Fruit fly (Drosophila melanogaster) whole organism, embryonic: ENCODE results near the gene CG33268.

Experiments used
- ATbp ChIP-seq: fragments of 200-800 bp; sonication (Bioruptor generic); optimal IDR thresholded peaks from 2 replicates; lab custom pipeline; 2017; ENCODE audit warnings: missing biosample characterization, mild to moderate bottlenecking, missing genetic modification characterization, missing genetic modification reagents
- Bteb2 ChIP-seq: fragments of 200-800 bp; sonication (Bioruptor generic); optimal IDR thresholded peaks from 2 replicates; lab custom pipeline; 2016; ENCODE audit warnings: missing biosample characterization, missing genetic modification characterization
- CG11093 ChIP-seq: fragments of 200-800 bp; sonication (Bioruptor generic); IDR thresholded peaks from 3 replicates; pipeline ENCODE4 v1.3.6; 2022; ENCODE audit warnings: missing biosample characterization, missing genetic modification characterization
- CG12942 ChIP-seq: fragments of 200-800 bp; sonication (Bioruptor generic); optimal IDR thresholded peaks from 3 replicates; lab custom pipeline; 2016; ENCODE audit warnings: missing biosample characterization, missing genetic modification characterization
- CG13287 ChIP-seq: fragments of 200-800 bp; sonication (Bioruptor generic); IDR thresholded peaks from 2 replicates; pipeline ENCODE4 v1.3.6; 2022; ENCODE audit warnings: missing biosample characterization, missing genetic modification characterization; ENCODE audit not compliant: partially characterized antibody
- CG13296 ChIP-seq: fragments of 200-800 bp; sonication (Bioruptor generic); optimal IDR thresholded peaks from 3 replicates; lab custom pipeline; 2018; ENCODE audit warnings: missing biosample characterization, mild to moderate bottlenecking, missing genetic modification characterization
- CG14710 ChIP-seq: fragments of 200-800 bp; sonication (Bioruptor generic); optimal IDR thresholded peaks from 3 replicates; lab custom pipeline; 2019; ENCODE audit warnings: missing biosample characterization, mild to moderate bottlenecking, missing genetic modification characterization, moderate library complexity
- CG15269 ChIP-seq: fragments of 200-800 bp; sonication (Bioruptor generic); optimal IDR thresholded peaks from 2 replicates; lab custom pipeline; 2018; ENCODE audit warnings: missing biosample characterization, mild to moderate bottlenecking, missing genetic modification characterization, moderate library complexity
- CG15514 ChIP-seq: fragments of 200-800 bp; sonication (Bioruptor generic); optimal IDR thresholded peaks from 3 replicates; lab custom pipeline; 2017; ENCODE audit warnings: missing biosample characterization, missing genetic modification characterization, mild to moderate bottlenecking, moderate library complexity, missing genetic modification reagents
- CG15601 ChIP-seq: fragments of 200-800 bp; sonication (Bioruptor generic); optimal IDR thresholded peaks from 3 replicates; lab custom pipeline; 2019; ENCODE audit warnings: missing biosample characterization, mild to moderate bottlenecking, missing genetic modification characterization, moderate library complexity
- CG17359 ChIP-seq: fragments of 200-800 bp; sonication (Bioruptor generic); optimal IDR thresholded peaks from 3 replicates; lab custom pipeline; 2018; ENCODE audit warnings: missing biosample characterization, mild to moderate bottlenecking, missing genetic modification characterization, moderate library complexity
- CG17568 ChIP-seq: fragments of 200-800 bp; sonication (Bioruptor generic); optimal IDR thresholded peaks from 2 replicates; lab custom pipeline; 2018; ENCODE audit warnings: missing biosample characterization, mild to moderate bottlenecking, missing genetic modification characterization, moderate library complexity
- CG17612 ChIP-seq: fragments of 200-800 bp; sonication (Bioruptor generic); IDR thresholded peaks from 2 replicates; pipeline ENCODE4 v1.3.6; 2022; ENCODE audit warnings: missing biosample characterization, missing genetic modification characterization
- CG17802 ChIP-seq: fragments of 200-800 bp; sonication (Bioruptor generic); optimal IDR thresholded peaks from 2 replicates; lab custom pipeline; 2018; ENCODE audit warnings: missing biosample characterization, mild to moderate bottlenecking, missing genetic modification characterization, moderate library complexity
- CG1792 ChIP-seq: fragments of 200-800 bp; sonication (Bioruptor generic); optimal IDR thresholded peaks from 2 replicates; lab custom pipeline; 2016; ENCODE audit warnings: missing biosample characterization, missing genetic modification characterization
- CG18011 ChIP-seq: fragments of 200-800 bp; sonication (Bioruptor generic); optimal IDR thresholded peaks from 2 replicates; lab custom pipeline; 2017; ENCODE audit warnings: missing biosample characterization, missing genetic modification characterization, mild to moderate bottlenecking, moderate library complexity, missing genotype
- CG18619 ChIP-seq: fragments of 200-800 bp; sonication (Bioruptor generic); optimal IDR thresholded peaks from 3 replicates; lab custom pipeline; 2017; ENCODE audit warnings: missing biosample characterization, mild to moderate bottlenecking, missing genetic modification characterization
- CG2116 ChIP-seq: fragments of 200-800 bp; sonication (Bioruptor generic); optimal IDR thresholded peaks from 3 replicates; lab custom pipeline; 2018; ENCODE audit warnings: missing biosample characterization, mild to moderate bottlenecking, missing genetic modification characterization
- CG4707 ChIP-seq: fragments of 200-800 bp; sonication (Bioruptor generic); optimal IDR thresholded peaks from 2 replicates; lab custom pipeline; 2018; ENCODE audit warnings: missing biosample characterization, mild to moderate bottlenecking, missing genetic modification characterization, moderate library complexity
- CG4854 ChIP-seq: fragments of 200-800 bp; sonication (Bioruptor generic); optimal IDR thresholded peaks from 2 replicates; lab custom pipeline; 2016; ENCODE audit warnings: missing biosample characterization, missing genetic modification characterization, inconsistent platforms
- CG7928 ChIP-seq: fragments of 200-800 bp; sonication (Bioruptor generic); optimal IDR thresholded peaks from 2 replicates; lab custom pipeline; 2017; ENCODE audit warnings: missing biosample characterization, mild to moderate bottlenecking, missing genetic modification characterization
- CG8089 ChIP-seq: fragments of 200-800 bp; sonication (Bioruptor generic); optimal IDR thresholded peaks from 3 replicates; lab custom pipeline; 2016; ENCODE audit warnings: missing biosample characterization, missing genetic modification characterization
- CG9797 ChIP-seq: fragments of 200-800 bp; sonication (Bioruptor generic); optimal IDR thresholded peaks from 3 replicates; lab custom pipeline; 2018; ENCODE audit warnings: missing biosample characterization, mild to moderate bottlenecking, missing genetic modification characterization
- Fer1 ChIP-seq: fragments of 200-800 bp; sonication (Bioruptor generic); optimal IDR thresholded peaks from 2 replicates; lab custom pipeline; 2017; ENCODE audit warnings: missing biosample characterization, mild to moderate bottlenecking, missing genetic modification characterization
- HHEX ChIP-seq: fragments of 200-800 bp; sonication (Bioruptor generic); optimal IDR thresholded peaks from 3 replicates; lab custom pipeline; 2017; ENCODE audit warnings: missing biosample characterization, mild to moderate bottlenecking, missing genetic modification characterization, missing genetic modification reagents
- Hmx ChIP-seq: fragments of 200-800 bp; sonication (Bioruptor generic); optimal IDR thresholded peaks from 2 replicates; lab custom pipeline; 2016; ENCODE audit warnings: missing biosample characterization, missing genetic modification characterization
- Rfx ChIP-seq: fragments of 200-800 bp; sonication (Bioruptor generic); IDR thresholded peaks from 2 replicates; pipeline ENCODE4 v1.3.6; 2022; ENCODE audit warnings: missing biosample characterization, missing genetic modification characterization
- Rx ChIP-seq: fragments of 200-800 bp; sonication (Bioruptor generic); IDR thresholded peaks from 2 replicates; pipeline ENCODE4 v1.3.6; 2022; ENCODE audit warnings: missing biosample characterization, missing genetic modification characterization
- Spps ChIP-seq: fragments of 200-800 bp; sonication (Bioruptor generic); optimal IDR thresholded peaks from 2 replicates; lab custom pipeline; 2018; ENCODE audit warnings: missing biosample characterization, mild to moderate bottlenecking, missing genetic modification characterization
- bab2 ChIP-seq: fragments of 200-800 bp; sonication (Bioruptor generic); optimal IDR thresholded peaks from 2 replicates; lab custom pipeline; 2016; ENCODE audit warnings: missing biosample characterization, missing genetic modification characterization
- cad ChIP-seq: fragments of >200 bp; optimal IDR thresholded peaks from 2 replicates; lab custom pipeline; 2017; ENCODE audit warnings: missing biosample characterization, missing genetic modification characterization
- caup ChIP-seq: fragments of 200-800 bp; sonication (Bioruptor generic); optimal IDR thresholded peaks from 3 replicates; lab custom pipeline; 2017; ENCODE audit warnings: missing biosample characterization, mild to moderate bottlenecking, missing genetic modification characterization, moderate library complexity; ENCODE audit not compliant: severe bottlenecking
- croc ChIP-seq: fragments of 200-800 bp; sonication (Bioruptor generic); conservative IDR thresholded peaks from 3 replicates; pipeline ENCODE4 v1.3.6; 2022; ENCODE audit warnings: missing biosample characterization, missing genetic modification characterization
- da ChIP-seq: fragments of 200-800 bp; sonication (Bioruptor generic); optimal IDR thresholded peaks from 2 replicates; lab custom pipeline; 2016; ENCODE audit warnings: missing biosample characterization, missing genetic modification characterization
- dan ChIP-seq: fragments of 200-800 bp; sonication (Bioruptor generic); IDR thresholded peaks from 2 replicates; pipeline ENCODE4 v1.3.6; 2022; ENCODE audit warnings: missing biosample characterization, missing genetic modification characterization
- dm ChIP-seq: fragments of 200-800 bp; sonication (Bioruptor generic); optimal IDR thresholded peaks from 3 replicates; lab custom pipeline; 2016; ENCODE audit warnings: missing biosample characterization, missing genetic modification characterization
- fd96Cb ChIP-seq: fragments of 200-800 bp; sonication (Bioruptor generic); optimal IDR thresholded peaks from 2 replicates; lab custom pipeline; 2018; ENCODE audit warnings: missing biosample characterization, mild to moderate bottlenecking, missing genetic modification characterization, moderate library complexity
- ftz-f1 ChIP-seq: fragments of 200-800 bp; sonication (Bioruptor generic); optimal IDR thresholded peaks from 2 replicates; lab custom pipeline; 2016; ENCODE audit warnings: missing biosample characterization, missing genetic modification characterization
- gcm2 ChIP-seq: fragments of 200-800 bp; sonication (Bioruptor generic); optimal IDR thresholded peaks from 2 replicates; lab custom pipeline; 2016; ENCODE audit warnings: missing biosample characterization, missing genetic modification characterization
- gem ChIP-seq: fragments of 200-800 bp; sonication (Bioruptor generic); optimal IDR thresholded peaks from 2 replicates; lab custom pipeline; 2019; ENCODE audit warnings: missing biosample characterization, mild to moderate bottlenecking, missing genetic modification characterization, moderate library complexity
- gsb-n ChIP-seq: fragments of 200-800 bp; sonication (Bioruptor generic); optimal IDR thresholded peaks from 3 replicates; lab custom pipeline; 2018; ENCODE audit warnings: missing biosample characterization, mild to moderate bottlenecking, missing genetic modification characterization
- mirr ChIP-seq: fragments of 200-800 bp; sonication (Bioruptor generic); optimal IDR thresholded peaks from 3 replicates; lab custom pipeline; 2018; ENCODE audit warnings: missing biosample characterization, mild to moderate bottlenecking, missing genetic modification characterization
- onecut ChIP-seq: fragments of 200-800 bp; sonication (Bioruptor generic); IDR thresholded peaks from 2 replicates; pipeline ENCODE4 v1.3.6; 2022; ENCODE audit warnings: missing biosample characterization, missing genetic modification characterization
- org-1 ChIP-seq: fragments of 200-800 bp; sonication (Bioruptor generic); optimal IDR thresholded peaks from 2 replicates; lab custom pipeline; 2017; ENCODE audit warnings: missing biosample characterization, missing genetic modification characterization
- scrt ChIP-seq: fragments of 200-800 bp; sonication (Bioruptor generic); optimal IDR thresholded peaks from 2 replicates; lab custom pipeline; 2018; ENCODE audit warnings: missing biosample characterization, mild to moderate bottlenecking, missing genetic modification characterization, moderate library complexity
- slp2 ChIP-seq: fragments of 200-800 bp; sonication (Bioruptor generic); optimal IDR thresholded peaks from 2 replicates; lab custom pipeline; 2016; ENCODE audit warnings: missing biosample characterization, missing genetic modification characterization
- sob ChIP-seq: fragments of 200-800 bp; sonication (Bioruptor generic); IDR thresholded peaks from 2 replicates; pipeline ENCODE4 v1.3.6; 2022; ENCODE audit warnings: missing biosample characterization, missing genetic modification characterization
- stwl ChIP-seq: fragments of 200-800 bp; sonication (Bioruptor generic); optimal IDR thresholded peaks from 3 replicates; lab custom pipeline; 2018; ENCODE audit warnings: missing biosample characterization, mild to moderate bottlenecking, missing genetic modification characterization, moderate library complexity
- wek ChIP-seq: fragments of 200-800 bp; sonication (Bioruptor generic); optimal IDR thresholded peaks from 3 replicates; lab custom pipeline; 2018; ENCODE audit warnings: missing biosample characterization, mild to moderate bottlenecking, missing genetic modification characterization, moderate library complexity
- z ChIP-seq: fragments of 200-800 bp; sonication (Bioruptor generic); IDR thresholded peaks from 3 replicates; pipeline ENCODE4 v1.3.6; 2022; ENCODE audit warnings: missing biosample characterization, missing genetic modification characterization

CG33268 gene

DNA sequence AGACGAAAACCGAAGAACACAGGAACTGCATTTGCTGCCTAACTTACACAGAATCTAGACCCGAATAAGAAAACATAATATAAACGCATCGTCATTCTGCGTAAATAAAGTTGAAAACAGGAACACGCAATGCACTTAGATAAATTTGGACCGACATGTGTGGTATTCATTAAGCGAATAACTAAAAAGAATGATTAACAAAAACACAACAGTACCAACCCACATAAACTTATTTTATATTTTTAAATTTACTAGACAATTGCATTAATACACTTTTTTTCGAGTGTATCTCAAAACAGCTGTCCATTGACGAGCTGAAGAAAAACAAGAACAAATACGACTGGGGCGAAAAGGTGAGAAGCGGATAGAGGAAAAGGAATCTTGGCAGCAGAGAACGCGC, 36.7 kb downstream of the CG33268 start (continued):
- TF ChIP-seq Fer1 (GFP tag; lab: Kevin White, UChicago) (peak; percentile 8), Rx (GFP tag; lab: Robert Waterston, UW) (peak; percentile 56; the same call in 1 of the 2 replicates), dan (GFP tag; lab: Robert Waterston, UW) (no peak; the same call in 1 of the 2 replicates), croc (GFP tag; lab: Robert Waterston, UW) (peak; percentile 79), gsb-n (tag; lab: Kevin White, UChicago) (peak; percentile 91), CG13296 (no peak), CG12942 (GFP tag; lab: Kevin White, UChicago) (peak; percentile 66), Rfx (GFP tag; lab: Robert Waterston, UW) (peak; percentile 43; the same call in 1 of the 2 replicates), fd96Cb (peak; percentile 91), CG15269 (tag; lab: Kevin White, UChicago) (peak; percentile 70), CG8089 (GFP tag; lab: Kevin White, UChicago) (peak; percentile 59), slp2 (GFP tag; lab: Kevin White, UChicago) (peak; percentile 64), cad (GFP tag; lab: Kevin White, UChicago) (no peak), CG15514 (GFP tag; lab: Kevin White, UChicago) (peak; percentile 33), CG13287 (no peak), CG18619 (peak; percentile 72), CG9797 (GFP tag; lab: Kevin White, UChicago) (peak; percentile 12), CG17568 (GFP tag; lab: Kevin White, UChicago) (peak; percentile 81), bab2 (GFP tag; lab: Kevin White, UChicago) (peak; percentile 69), HHEX (GFP tag; lab: Kevin White, UChicago) (peak; percentile 63), CG17802 (tag; lab: Kevin White, UChicago) (peak; percentile 65), Bteb2 (GFP tag; lab: Kevin White, UChicago) (peak; percentile 51), onecut (GFP tag; lab: Robert Waterston, UW) (peak; percentile 79), stwl (peak; percentile 74), dm (GFP tag; lab: Kevin White, UChicago) (peak; percentile 70), sob (peak; percentile 64), CG17359 (peak; percentile 79), gem (tag; lab: Kevin White, UChicago) (peak; percentile 93), ftz-f1 (GFP tag; lab: Kevin White, UChicago) (no peak), Hmx (GFP tag; lab: Kevin White, UChicago) (peak; percentile 4), z (0 out of 3 replicates have a peak, but pooled peaks have one; percentile 5), CG2116 (peak; percentile 55), CG18011 (GFP tag; lab: Kevin White, UChicago) (no peak), scrt (peak; percentile 50), caup (GFP tag; lab: Kevin White, UChicago) (peak; percentile 63), org-1 (GFP tag; lab: Kevin White, UChicago) (peak; percentile 75), CG1792 (GFP tag; lab: Kevin White, UChicago) (no peak), CG14710 (tag; lab: Kevin White, UChicago) (peak; percentile 96), ATbp (GFP tag; lab: Kevin White, UChicago) (peak; percentile 68), mirr (no peak), da (peak; percentile 58), Spps (peak; percentile 90), gcm2 (GFP tag; lab: Kevin White, UChicago) (no peak), CG15601 (peak; percentile 91), CG7928 (GFP tag; lab: Kevin White, UChicago) (peak; percentile 10), CG11093 (GFP tag; lab: Robert Waterston, UW) (peak; percentile 62; the same call in 1 of the 3 replicates), wek (GFP tag; lab: Kevin White, UChicago) (peak; percentile 38), CG4854 (GFP tag; lab: Kevin White, UChicago) (peak; percentile 74), CG17612 (0 out of 2 replicates have a peak, but pooled peaks have one; percentile 7), CG4707 (GFP tag; lab: Kevin White, UChicago) (peak; percentile 67)
